Fruit fly (Drosophila melanogaster) whole organism, embryonic: ENCODE results near the gene Tim17a1.

ENCODE experiments used
- Awh ChIP-seq: fragments of 200-800 bp; sonication (Bioruptor generic); IDR thresholded peaks from 2 replicates; pipeline ENCODE4, ENCODE4 v1.3.6; 2022; ENCODE audit warnings: missing biosample characterization, missing genetic modification characterization
- Blimp-1 ChIP-seq: fragments of 200-800 bp; sonication (Bioruptor generic); optimal IDR thresholded peaks from 3 replicates; lab custom pipeline; 2018; ENCODE audit warnings: missing biosample characterization, missing genetic modification characterization, mild to moderate bottlenecking, moderate library complexity, missing genetic modification reagents
- Bteb2 ChIP-seq: fragments of 200-800 bp; sonication (Bioruptor generic); optimal IDR thresholded peaks from 2 replicates; lab custom pipeline; 2016; ENCODE audit warnings: missing biosample characterization, missing genetic modification characterization
- CG10274 ChIP-seq: fragments of 200-800 bp; sonication (Bioruptor generic); optimal IDR thresholded peaks from 3 replicates; lab custom pipeline; 2017; ENCODE audit warnings: missing biosample characterization, mild to moderate bottlenecking, missing genetic modification characterization
- CG11696 ChIP-seq: fragments of 200-800 bp; sonication (Bioruptor generic); IDR thresholded peaks from 2 replicates; pipeline ENCODE4 v1.3.6; 2022; ENCODE audit warnings: missing biosample characterization, missing genetic modification characterization
- CG11723 ChIP-seq: fragments of 200-800 bp; sonication (Bioruptor generic); optimal IDR thresholded peaks from 2 replicates; lab custom pipeline; 2017; ENCODE audit warnings: missing biosample characterization, mild to moderate bottlenecking, missing genetic modification characterization
- CG12155 ChIP-seq: fragments of 200-800 bp; sonication (Bioruptor generic); optimal IDR thresholded peaks from 3 replicates; lab custom pipeline; 2016; ENCODE audit warnings: missing biosample characterization, missing genetic modification characterization
- CG12942 ChIP-seq: fragments of 200-800 bp; sonication (Bioruptor generic); optimal IDR thresholded peaks from 3 replicates; lab custom pipeline; 2016; ENCODE audit warnings: missing biosample characterization, missing genetic modification characterization
- CG13123 ChIP-seq: fragments of 200-800 bp; sonication (Bioruptor generic); optimal IDR thresholded peaks from 2 replicates; lab custom pipeline; 2016; ENCODE audit warnings: missing biosample characterization, missing genetic modification characterization
- CG13894 ChIP-seq: fragments of 200-800 bp; sonication (Bioruptor generic); optimal IDR thresholded peaks from 3 replicates; lab custom pipeline; 2018; ENCODE audit warnings: missing biosample characterization, mild to moderate bottlenecking, missing genetic modification characterization, moderate library complexity
- CG16863 ChIP-seq: fragments of 200-800 bp; sonication (Bioruptor generic); optimal IDR thresholded peaks from 3 replicates; lab custom pipeline; 2016; ENCODE audit warnings: missing biosample characterization, missing genetic modification characterization
- CG17359 ChIP-seq: fragments of 200-800 bp; sonication (Bioruptor generic); optimal IDR thresholded peaks from 3 replicates; lab custom pipeline; 2018; ENCODE audit warnings: missing biosample characterization, mild to moderate bottlenecking, missing genetic modification characterization, moderate library complexity
- CG17829 ChIP-seq: fragments of 200-800 bp; optimal IDR thresholded peaks from 2 replicates; lab custom pipeline; 2019; ENCODE audit warnings: missing biosample characterization, mild to moderate bottlenecking, missing genetic modification characterization, moderate library complexity
- CG18262 ChIP-seq: fragments of 200-800 bp; optimal IDR thresholded peaks from 3 replicates; lab custom pipeline; 2019; ENCODE audit warnings: missing biosample characterization, mild to moderate bottlenecking, missing genetic modification characterization, moderate library complexity
- CG32532 ChIP-seq: fragments of 200-800 bp; sonication (Bioruptor generic); IDR thresholded peaks from 2 replicates; pipeline ENCODE4 v1.3.6; 2022; ENCODE audit warnings: missing biosample characterization, missing genetic modification characterization
- CG3726 ChIP-seq: fragments of 200-800 bp; sonication (Bioruptor generic); IDR thresholded peaks from 3 replicates; pipeline ENCODE4, ENCODE4 v1.3.6; 2022; ENCODE audit warnings: missing biosample characterization, missing genetic modification characterization
- CG4328 ChIP-seq: fragments of 200-800 bp; sonication (Bioruptor generic); optimal IDR thresholded peaks from 3 replicates; lab custom pipeline; 2017; ENCODE audit warnings: missing biosample characterization, missing genetic modification reagents, missing genetic modification characterization
- CG43689 ChIP-seq: fragments of 200-800 bp; sonication (Bioruptor generic); IDR thresholded peaks from 2 replicates; pipeline ENCODE4 v1.3.6; 2022; ENCODE audit warnings: missing biosample characterization, missing genetic modification characterization
- CG4617 ChIP-seq: fragments of 200-800 bp; sonication (Bioruptor generic); optimal IDR thresholded peaks from 3 replicates; lab custom pipeline; 2016; ENCODE audit warnings: missing biosample characterization, missing genetic modification characterization, borderline replicate concordance
- CG4820 ChIP-seq: fragments of 200-800 bp; sonication (Bioruptor generic); optimal IDR thresholded peaks from 3 replicates; lab custom pipeline; 2016; ENCODE audit warnings: missing biosample characterization, missing genetic modification characterization
- CG5245 ChIP-seq: fragments of 200-800 bp; sonication (Bioruptor generic); optimal IDR thresholded peaks from 3 replicates; lab custom pipeline; 2016; ENCODE audit warnings: missing biosample characterization, missing genetic modification characterization
- CG8924 ChIP-seq: fragments of 200-800 bp; optimal IDR thresholded peaks from 3 replicates; lab custom pipeline; 2019; ENCODE audit warnings: missing biosample characterization, mild to moderate bottlenecking, missing genetic modification characterization, moderate library complexity
- Chrac-16 ChIP-seq: fragments of 200-800 bp; sonication (Bioruptor generic); optimal IDR thresholded peaks from 3 replicates; lab custom pipeline; 2016; ENCODE audit warnings: missing biosample characterization, missing genetic modification characterization
- CoRest ChIP-seq: fragments of 200-800 bp; sonication (Bioruptor generic); optimal IDR thresholded peaks from 3 replicates; lab custom pipeline; 2018; ENCODE audit warnings: missing biosample characterization, mild to moderate bottlenecking, missing genetic modification characterization, moderate library complexity
- Dll ChIP-seq: fragments of 200-800 bp; sonication (Bioruptor generic); IDR thresholded peaks from 4 replicates; pipeline ENCODE4 v1.3.6; 2022; ENCODE audit warnings: missing biosample characterization, missing genetic modification characterization; ENCODE audit not compliant: partially characterized antibody
- E2f2 ChIP-seq: fragments of 200-800 bp; sonication (Bioruptor generic); IDR thresholded peaks from 2 replicates; pipeline ENCODE4 v1.3.6; 2022; ENCODE audit warnings: missing biosample characterization, missing genetic modification characterization
- GATAe ChIP-seq: fragments of 200-800 bp; sonication (Bioruptor generic); conservative IDR thresholded peaks from 2 replicates; pipeline ENCODE4 v1.3.6; 2022; ENCODE audit warnings: missing biosample characterization, missing genetic modification characterization
- Gug ChIP-seq: fragments of 200-800 bp; sonication (Bioruptor generic); IDR thresholded peaks from 4 replicates; pipeline ENCODE4 v1.3.6; 2022; ENCODE audit warnings: missing biosample characterization, missing genetic modification characterization
- H2.0 ChIP-seq: fragments of 200-800 bp; sonication (Bioruptor generic); IDR thresholded peaks from 2 replicates; pipeline ENCODE4 v1.3.6; 2022; ENCODE audit warnings: missing biosample characterization, missing genetic modification characterization
- Hmx ChIP-seq: fragments of 200-800 bp; sonication (Bioruptor generic); optimal IDR thresholded peaks from 2 replicates; lab custom pipeline; 2016; ENCODE audit warnings: missing biosample characterization, missing genetic modification characterization
- Hr78 ChIP-seq, 2 experiments: fragments of 200-800 bp in 1 of 2; fragments of >200 bp in 1 of 2; sonication (Bioruptor generic) in 1 of 2; optimal IDR thresholded peaks; 2 replicates each; lab custom pipeline; 2017 to 2019; ENCODE audit warnings: missing biosample characterization in 2 of 2, missing genetic modification characterization in 2 of 2, mild to moderate bottlenecking in 1 of 2, moderate library complexity in 1 of 2
- Lhr ChIP-seq: fragments of 200-800 bp; sonication (Bioruptor generic); optimal IDR thresholded peaks from 3 replicates; lab custom pipeline; 2017; ENCODE audit warnings: mild to moderate bottlenecking, missing biosample characterization, missing genetic modification reagents, missing genetic modification characterization
- Rx ChIP-seq: fragments of 200-800 bp; sonication (Bioruptor generic); IDR thresholded peaks from 2 replicates; pipeline ENCODE4 v1.3.6; 2022; ENCODE audit warnings: missing biosample characterization, missing genetic modification characterization
- Scr ChIP-seq: fragments of 200-800 bp; sonication (Bioruptor generic); IDR thresholded peaks from 2 replicates; pipeline ENCODE4 v1.3.6; 2022; ENCODE audit warnings: missing biosample characterization, missing genetic modification characterization; ENCODE audit not compliant: partially characterized antibody
- Taf1 ChIP-seq: fragments of 200-800 bp; sonication (Bioruptor generic); IDR thresholded peaks from 2 replicates; pipeline ENCODE4 v1.3.6; 2022; ENCODE audit warnings: missing biosample characterization, missing genetic modification characterization
- ato ChIP-seq: fragments of 200-800 bp; sonication (Bioruptor generic); IDR thresholded peaks from 2 replicates; pipeline ENCODE4 v1.3.6; 2022; ENCODE audit warnings: missing biosample characterization, missing genetic modification characterization; ENCODE audit not compliant: partially characterized antibody
- cg ChIP-seq: fragments of 200-800 bp; sonication (Bioruptor generic); optimal IDR thresholded peaks from 3 replicates; lab custom pipeline; 2019; ENCODE audit warnings: missing biosample characterization, mild to moderate bottlenecking, missing genetic modification characterization, moderate library complexity
- da ChIP-seq: fragments of 200-800 bp; sonication (Bioruptor generic); optimal IDR thresholded peaks from 2 replicates; lab custom pipeline; 2016; ENCODE audit warnings: missing biosample characterization, missing genetic modification characterization
- dimm ChIP-seq: fragments of 200-800 bp; sonication (Bioruptor generic); IDR thresholded peaks from 2 replicates; pipeline ENCODE4 v1.3.6; 2022; ENCODE audit warnings: missing biosample characterization, missing genetic modification characterization
- dmrt11E ChIP-seq: fragments of 200-800 bp; sonication (Bioruptor generic); optimal IDR thresholded peaks from 3 replicates; lab custom pipeline; 2018; ENCODE audit warnings: missing biosample characterization, mild to moderate bottlenecking, missing genetic modification characterization, moderate library complexity
- exex ChIP-seq: fragments of 200-800 bp; sonication (Bioruptor generic); optimal IDR thresholded peaks from 4 replicates; lab custom pipeline; 2018; ENCODE audit warnings: missing biosample characterization, mild to moderate bottlenecking, missing genetic modification characterization, moderate library complexity
- inv ChIP-seq: fragments of 200-800 bp; sonication (Bioruptor generic); IDR thresholded peaks from 2 replicates; pipeline ENCODE4 v1.3.6; 2022; ENCODE audit warnings: missing biosample characterization, missing genetic modification characterization; ENCODE audit not compliant: partially characterized antibody
- lab ChIP-seq: fragments of 200-800 bp; sonication (Bioruptor generic); optimal IDR thresholded peaks from 3 replicates; lab custom pipeline; 2017; ENCODE audit warnings: missing biosample characterization, missing genetic modification characterization, mild to moderate bottlenecking, moderate library complexity, missing genetic modification reagents
- lilli ChIP-seq: fragments of 200-800 bp; sonication (Bioruptor generic); optimal IDR thresholded peaks from 3 replicates; lab custom pipeline; 2016; ENCODE audit warnings: missing biosample characterization, missing genetic modification characterization
- lola ChIP-seq, 3 experiments: fragments of >200 bp in 2 of 3; fragments of 200-800 bp in 1 of 3; sonication (Bioruptor generic) in 1 of 3; optimal IDR thresholded peaks; 2 replicates each; lab custom pipeline; 2017 to 2019; ENCODE audit warnings: missing biosample characterization in 3 of 3, missing genetic modification characterization in 3 of 3, mild to moderate bottlenecking in 1 of 3, moderate library complexity in 1 of 3
- nerfin-2 ChIP-seq: fragments of 200-800 bp; sonication (Bioruptor generic); IDR thresholded peaks from 2 replicates; pipeline ENCODE4 v1.3.6; 2022; ENCODE audit warnings: missing biosample characterization, missing genetic modification characterization; ENCODE audit not compliant: partially characterized antibody
- ro ChIP-seq: fragments of 200-800 bp; sonication (Bioruptor generic); IDR thresholded peaks from 2 replicates; pipeline ENCODE4 v1.3.6; 2022; ENCODE audit warnings: missing biosample characterization, missing genetic modification characterization
- sens ChIP-seq: fragments of 200-800 bp; sonication (Bioruptor generic); peaks from one replicate; lab custom pipeline; 2016; ENCODE audit warnings: missing biosample characterization, missing genetic modification characterization
- sqz ChIP-seq: fragments of 200-800 bp; sonication (Bioruptor generic); optimal IDR thresholded peaks from 3 replicates; lab custom pipeline; 2018; ENCODE audit warnings: missing biosample characterization, mild to moderate bottlenecking, missing genetic modification characterization
- stc ChIP-seq: fragments of 200-800 bp; sonication (Bioruptor generic); IDR thresholded peaks from 2 replicates; pipeline ENCODE4 v1.3.6; 2022; ENCODE audit warnings: missing biosample characterization, missing genetic modification characterization
- wor ChIP-seq: fragments of 200-800 bp; sonication (Bioruptor generic); IDR thresholded peaks from 2 replicates; pipeline ENCODE4 v1.3.6; 2022; ENCODE audit warnings: missing biosample characterization, missing genetic modification characterization

Gene Tim17a1

dm6 chr3R:12345989-12346388 is 18.5 kb downstream of the Tim17a1 start (continued):
- TF ChIP-seq lilli (GFP tag; lab: Kevin White, UChicago), result no peak
- no peak for TF ChIP-seq CG4328 (GFP tag; lab: Kevin White, UChicago)
- TF ChIP-seq CG4820 (GFP tag; lab: Kevin White, UChicago), result peak; percentile 0
- no peak for TF ChIP-seq CG3726 (GFP tag; lab: Robert Waterston, UW)
- no peak for TF ChIP-seq Rx
- TF ChIP-seq Dll (GFP tag; lab: Robert Waterston, UW), result no peak
- no peak for TF ChIP-seq Hr78 (GFP tag; optimal IDR thresholded peaks at IDR 0.05; lab: Kevin White, UChicago)
- TF ChIP-seq CG11723 (GFP tag; lab: Kevin White, UChicago), result no peak
- TF ChIP-seq GATAe (GFP tag; lab: Robert Waterston, UW), result no peak
- no peak for TF ChIP-seq da (GFP tag; lab: Kevin White, UChicago)
- TF ChIP-seq exex (tag; lab: Kevin White, UChicago), result no peak
- no peak for TF ChIP-seq E2f2 (GFP tag; lab: Robert Waterston, UW)
- no peak for TF ChIP-seq inv
- TF ChIP-seq CG43689, result no peak
- no peak for TF ChIP-seq Scr (GFP tag; lab: Robert Waterston, UW)
- peak; percentile 10 for TF ChIP-seq dmrt11E (tag; lab: Kevin White, UChicago)
- no peak for TF ChIP-seq CG5245
- TF ChIP-seq Taf1 (GFP tag; lab: Robert Waterston, UW), result no peak
- no peak for TF ChIP-seq Hmx (GFP tag; lab: Kevin White, UChicago)
- TF ChIP-seq sqz (GFP tag; lab: Kevin White, UChicago), result no peak
- TF ChIP-seq CG32532 (GFP tag; lab: Robert Waterston, UW), result no peak
- TF ChIP-seq CoRest (tag; lab: Kevin White, UChicago), result peak; percentile 21
- no peak for TF ChIP-seq CG12155
- TF ChIP-seq stc (GFP tag; lab: Robert Waterston, UW), result no peak
- no peak for TF ChIP-seq H2.0 (GFP tag; lab: Robert Waterston, UW)
- TF ChIP-seq dimm (GFP tag; lab: Robert Waterston, UW), result no peak
- TF ChIP-seq sens (GFP tag; lab: Kevin White, UChicago), result peak; percentile 30
- TF ChIP-seq CG17829 (tag; lab: Kevin White, UChicago), result peak; percentile 33
- no peak for TF ChIP-seq CG12942
- no peak for TF ChIP-seq ro (GFP tag; lab: Robert Waterston, UW)
- TF ChIP-seq CG13123 (GFP tag; lab: Kevin White, UChicago), result no peak
- no peak for TF ChIP-seq Bteb2 (GFP tag; lab: Kevin White, UChicago)
- TF ChIP-seq CG18262, result peak; percentile 60
- no peak for TF ChIP-seq Awh (GFP tag; lab: Robert Waterston, UW)
- TF ChIP-seq nerfin-2 (GFP tag; lab: Robert Waterston, UW), result no peak
- TF ChIP-seq CG11696 (GFP tag; lab: Robert Waterston, UW), result no peak
- no peak for TF ChIP-seq CG17359 (tag; lab: Kevin White, UChicago)
- TF ChIP-seq CG8924 (tag; lab: Kevin White, UChicago), result peak; percentile 30
- TF ChIP-seq CG16863 (GFP tag; lab: Kevin White, UChicago), result no peak
- TF ChIP-seq lola (GFP tag; optimal IDR thresholded peaks at IDR 0.05; lab: Kevin White, UChicago), result peak in 1 of 3 experiments; percentile 17
- no peak for TF ChIP-seq lab (GFP tag; lab: Kevin White, UChicago)
- TF ChIP-seq ato (GFP tag; lab: Robert Waterston, UW), result no peak
- TF ChIP-seq Gug (GFP tag; lab: Robert Waterston, UW), result no peak
- TF ChIP-seq cg, result no peak
- TF ChIP-seq Chrac-16 (GFP tag; lab: Kevin White, UChicago), result no peak
- TF ChIP-seq wor (GFP tag; lab: Robert Waterston, UW), result no peak
- TF ChIP-seq CG4617 (GFP tag; lab: Kevin White, UChicago), result no peak
- no peak for TF ChIP-seq Lhr (GFP tag; lab: Kevin White, UChicago)
- peak; percentile 51 for TF ChIP-seq Blimp-1 (GFP tag; lab: Kevin White, UChicago)
- no peak for TF ChIP-seq CG13894
- no peak for TF ChIP-seq CG10274 (GFP tag; lab: Kevin White, UChicago)
